Worm (Caenorhabditis elegans) whole organism, L1 larva: ENCODE measurements around the gene tsp-17.

Source experiments
- C16A3.4 ChIP-seq: fragments of 150-350 bp; optimal IDR thresholded peaks from 2 replicates; lab custom pipeline; 2014; ENCODE audit warnings: missing biosample characterization, missing genetic modification characterization
- Y116A8C.19 ChIP-seq: sonication (generic microtip); optimal IDR thresholded peaks from 2 replicates; lab custom pipeline; 2016; ENCODE audit warnings: missing compliant biosample characterization, missing genetic modification characterization, borderline replicate concordance
- aly-2 ChIP-seq: fragments of 150-350 bp; optimal IDR thresholded peaks from 2 replicates; lab custom pipeline; 2014; ENCODE audit warnings: missing biosample characterization, missing genetic modification characterization
- ama-1 ChIP-seq: fragments of 150-350 bp; optimal IDR thresholded peaks from 2 replicates; lab custom pipeline; 2014
- ceh-82 ChIP-seq, 3 experiments: fragments of 150-350 bp in 1 of 3; sonication (generic microtip) in 2 of 3; optimal IDR thresholded peaks; 2 replicates each; lab custom pipeline; 2014 to 2017; ENCODE audit warnings: missing biosample characterization in 3 of 3, missing genetic modification characterization in 3 of 3
- ceh-90 ChIP-seq: sonication (generic microtip); optimal IDR thresholded peaks from 2 replicates; lab custom pipeline; 2016; ENCODE audit warnings: missing genetic modification characterization, missing compliant biosample characterization
- dsc-1 ChIP-seq: sonication (generic microtip); optimal IDR thresholded peaks from 2 replicates; lab custom pipeline; 2016; ENCODE audit warnings: mild to moderate bottlenecking, missing genetic modification characterization, missing compliant biosample characterization
- efl-3 ChIP-seq: fragments of 200-800 bp; sonication (Bioruptor generic); optimal IDR thresholded peaks from 2 replicates; lab custom pipeline; 2018; ENCODE audit warnings: mild to moderate bottlenecking, missing genetic modification characterization, missing compliant biosample characterization
- elt-3 ChIP-seq, 6 experiments: fragments of 150-350 bp in 1 of 6; sonication (generic microtip); optimal IDR thresholded peaks; 2 replicates each; lab custom pipeline; 2017 to 2018; ENCODE audit warnings: missing biosample characterization in 6 of 6, missing genetic modification characterization in 6 of 6, inconsistent platforms in 1 of 6
- ets-5 ChIP-seq: fragments of 200-800 bp; sonication (Bioruptor generic); IDR thresholded peaks from 2 replicates; pipeline ENCODE4 v1.3.6; 2022; ENCODE audit warnings: missing genetic modification characterization, missing compliant biosample characterization
- grh-1 ChIP-seq: fragments of 200-800 bp; sonication (Bioruptor generic); IDR thresholded peaks from 2 replicates; pipeline ENCODE4 v1.3.6; 2022; ENCODE audit warnings: missing genetic modification reagents, missing genetic modification characterization, missing compliant biosample characterization
- hpl-2 ChIP-seq: fragments of 150-350 bp; optimal IDR thresholded peaks from 2 replicates; lab custom pipeline; 2014; ENCODE audit warnings: missing biosample characterization, missing genetic modification reagents, missing genetic modification characterization
- isw-1 ChIP-seq: fragments of 200-800 bp; sonication (Bioruptor generic); IDR thresholded peaks from 2 replicates; pipeline ENCODE4 v1.3.6; 2022; ENCODE audit warnings: missing genetic modification characterization, missing compliant biosample characterization
- jun-1 ChIP-seq: fragments of 150-350 bp; optimal IDR thresholded peaks from 2 replicates; lab custom pipeline; 2014; ENCODE audit warnings: missing biosample characterization, missing genetic modification reagents, missing genetic modification characterization
- lin-15B ChIP-seq: fragments of 150-350 bp; sonication (generic microtip); optimal IDR thresholded peaks from 3 replicates; lab custom pipeline; 2014; ENCODE audit warnings: missing biosample characterization, missing genetic modification characterization
- lin-35 ChIP-seq, 2 experiments: fragments of 150-350 bp; optimal IDR thresholded peaks; 2 replicates each; lab custom pipeline; 2014; ENCODE audit warnings: missing biosample characterization in 2 of 2, missing genetic modification characterization in 2 of 2, missing genetic modification reagents in 2 of 2
- lin-39 ChIP-seq: fragments of 150-350 bp; optimal IDR thresholded peaks from 2 replicates; lab custom pipeline; 2014; ENCODE audit warnings: missing biosample characterization, missing genetic modification reagents, missing genetic modification characterization
- lsy-2 ChIP-seq, 2 experiments: fragments of 150-350 bp; optimal IDR thresholded peaks; 2 replicates each; lab custom pipeline; 2014; ENCODE audit warnings: missing biosample characterization in 2 of 2, missing genetic modification characterization in 2 of 2
- mab-9 ChIP-seq: fragments of 200-800 bp; sonication (Bioruptor generic); IDR thresholded peaks from 2 replicates; pipeline ENCODE4 v1.3.6; 2022; ENCODE audit warnings: missing genetic modification reagents, missing genetic modification characterization, missing compliant biosample characterization
- mdl-1 ChIP-seq, 2 experiments: fragments of 150-350 bp; optimal IDR thresholded peaks; 2 replicates each; lab custom pipeline; 2014 to 2017; ENCODE audit warnings: missing biosample characterization in 2 of 2, missing genetic modification characterization in 2 of 2, inconsistent platforms in 1 of 2
- mep-1 ChIP-seq: fragments of 150-350 bp; optimal IDR thresholded peaks from 2 replicates; lab custom pipeline; 2014; ENCODE audit warnings: missing biosample characterization, missing genetic modification characterization
- nhr-12 ChIP-seq: sonication (generic microtip); optimal IDR thresholded peaks from 2 replicates; lab custom pipeline; 2017; ENCODE audit warnings: missing biosample characterization, missing genetic modification characterization
- nhr-19 ChIP-seq: fragments of 200-800 bp; sonication (Bioruptor generic); conservative IDR thresholded peaks from 2 replicates; pipeline ENCODE4 v1.3.6; 2022; ENCODE audit warnings: missing genetic modification characterization, missing compliant biosample characterization
- nhr-28 ChIP-seq: fragments of 150-350 bp; optimal IDR thresholded peaks from 2 replicates; lab custom pipeline; 2014; ENCODE audit warnings: missing biosample characterization, missing genetic modification characterization
- nhr-47 ChIP-seq: sonication (generic microtip); optimal IDR thresholded peaks from 2 replicates; lab custom pipeline; 2016; ENCODE audit warnings: mild to moderate bottlenecking, missing genetic modification characterization, moderate library complexity, missing compliant biosample characterization
- nhr-71 ChIP-seq: sonication (generic microtip); optimal IDR thresholded peaks from 2 replicates; lab custom pipeline; 2016; ENCODE audit warnings: mild to moderate bottlenecking, missing genetic modification characterization, moderate library complexity, missing compliant biosample characterization
- nhr-77 ChIP-seq: fragments of 150-350 bp; optimal IDR thresholded peaks from 2 replicates; lab custom pipeline; 2014; ENCODE audit warnings: missing biosample characterization, missing genetic modification characterization
- nhr-85 ChIP-seq: sonication (generic microtip); peaks from one replicate; lab custom pipeline; 2016; ENCODE audit warnings: missing genetic modification characterization, inconsistent platforms, missing compliant biosample characterization
- nhr-90 ChIP-seq: sonication (generic microtip); optimal IDR thresholded peaks from 2 replicates; lab custom pipeline; 2016; ENCODE audit warnings: mild to moderate bottlenecking, missing genetic modification characterization, missing compliant biosample characterization; ENCODE audit not compliant: poor library complexity
- pag-3 ChIP-seq: sonication (generic microtip); optimal IDR thresholded peaks from 2 replicates; lab custom pipeline; 2017; ENCODE audit warnings: missing genetic modification characterization, mild to moderate bottlenecking, missing compliant biosample characterization, antibody characterized with exemption, borderline replicate concordance; ENCODE audit not compliant: insufficient read depth
- pax-3 ChIP-seq: fragments of 200-800 bp; sonication (Bioruptor generic); optimal IDR thresholded peaks from 2 replicates; lab custom pipeline; 2018; ENCODE audit warnings: mild to moderate bottlenecking, missing genetic modification characterization, moderate library complexity, missing compliant biosample characterization
- pqm-1 ChIP-seq: sonication (generic microtip); optimal IDR thresholded peaks from 3 replicates; lab custom pipeline; 2017; ENCODE audit warnings: missing biosample characterization, missing genetic modification characterization
- skn-1 ChIP-seq: fragments of 150-350 bp; optimal IDR thresholded peaks from 2 replicates; lab custom pipeline; 2014; ENCODE audit warnings: missing biosample characterization, missing genetic modification characterization
- snu-23 ChIP-seq: sonication (generic microtip); optimal IDR thresholded peaks from 2 replicates; lab custom pipeline; 2016; ENCODE audit warnings: missing genetic modification characterization, missing compliant biosample characterization
- sox-4 ChIP-seq: sonication (generic microtip); optimal IDR thresholded peaks from 2 replicates; lab custom pipeline; 2016; ENCODE audit warnings: missing genetic modification characterization, missing compliant biosample characterization
- unc-130 ChIP-seq: fragments of 150-350 bp; optimal IDR thresholded peaks from 2 replicates; lab custom pipeline; 2017; ENCODE audit warnings: missing biosample characterization, missing genetic modification characterization, inconsistent platforms
- unc-86 ChIP-seq: sonication (generic microtip); optimal IDR thresholded peaks from 2 replicates; lab custom pipeline; 2016; ENCODE audit warnings: missing genetic modification characterization, missing compliant biosample characterization
- unc-98 ChIP-seq: fragments of 200-800 bp; sonication (Bioruptor generic); IDR thresholded peaks from 2 replicates; pipeline ENCODE4 v1.3.6; 2022; ENCODE audit warnings: missing genetic modification characterization, missing compliant biosample characterization
- xbp-1 ChIP-seq: sonication (generic microtip); optimal IDR thresholded peaks from 2 replicates; lab custom pipeline; 2016; ENCODE audit warnings: missing genetic modification characterization, missing compliant biosample characterization
- zag-1 ChIP-seq: fragments of 150-350 bp; optimal IDR thresholded peaks from 2 replicates; lab custom pipeline; 2014; ENCODE audit warnings: missing biosample characterization, missing genetic modification characterization
- zip-4 ChIP-seq: fragments of 200-800 bp; sonication (Bioruptor generic); optimal IDR thresholded peaks from 2 replicates; lab custom pipeline; 2018; ENCODE audit warnings: mild to moderate bottlenecking, missing genetic modification characterization, moderate library complexity, missing compliant biosample characterization
- ztf-11 ChIP-seq, 2 experiments: sonication (generic microtip); optimal IDR thresholded peaks; 2 replicates each; lab custom pipeline; 2016 to 2017; ENCODE audit warnings: missing genetic modification characterization in 2 of 2, missing biosample characterization in 1 of 2, missing compliant biosample characterization in 1 of 2
- ztf-4 ChIP-seq: fragments of 150-350 bp; optimal IDR thresholded peaks from 2 replicates; lab custom pipeline; 2014; ENCODE audit warnings: missing biosample characterization, missing genetic modification characterization

The tsp-17 gene

ce11 chrX:3650100-3650809 is 30.7 kb upstream of the tsp-17 start, which contains the start of the genes sax-1 and R11G1.2 (continued):
- TF ChIP-seq dsc-1 (tag; lab: Kevin White, UChicago) (peak; percentile 27), nhr-47 (peak; percentile 67), lin-15B (tag; lab: Kevin White, UChicago) (no peak), nhr-71 (tag; lab: Kevin White, UChicago) (peak; percentile 71), aly-2 (tag; lab: Kevin White, UChicago) (no peak), unc-130 (tag; lab: Kevin White, UChicago) (no peak), skn-1 (tag; lab: Kevin White, UChicago) (no peak), xbp-1 (peak; percentile 53), ceh-90 (tag; lab: Kevin White, UChicago) (no peak), lin-39 (tag; lab: Kevin White, UChicago) (peak; percentile 3), unc-86 (tag; lab: Kevin White, UChicago) (peak; percentile 30), nhr-12 (no peak), hpl-2 (GFP tag; lab: Kevin White, UChicago) (no peak), snu-23 (GFP tag; lab: Kevin White, UChicago) (peak; percentile 64), ceh-82 (tag; optimal IDR thresholded peaks at IDR 0.05; lab: Kevin White, UChicago) (peak in 2 of 3 experiments; percentile 1 to 53), ets-5 (GFP tag; lab: Robert Waterston, UW) (no peak), C16A3.4 (tag; lab: Kevin White, UChicago) (peak; percentile 35), pax-3 (no peak), isw-1 (GFP tag; lab: Robert Waterston, UW) (peak; percentile 5; the same call in 1 of the 2 replicates), lsy-2 (tag; optimal IDR thresholded peaks at IDR 0.05; lab: Kevin White, UChicago) (peak; percentile 58 to 59), mep-1 (tag; lab: Kevin White, UChicago) (peak; percentile 80), lin-35 (GFP tag; optimal IDR thresholded peaks at IDR 0.05; lab: Kevin White, UChicago) (peak; percentile 36 to 67), grh-1 (GFP tag; lab: Robert Waterston, UW) (no peak), nhr-85 (tag; lab: Kevin White, UChicago) (peak; percentile 75), ztf-11 (tag; optimal IDR thresholded peaks at IDR 0.05; lab: Kevin White, UChicago) (peak in 1 of 2 experiments; percentile 40), nhr-19 (GFP tag; lab: Robert Waterston, UW) (peak; percentile 42; the same call in 1 of the 2 replicates), jun-1 (tag; lab: Kevin White, UChicago) (no peak), zip-4 (GFP tag; lab: Kevin White, UChicago) (no peak), efl-3 (no peak), pag-3 (tag; lab: Kevin White, UChicago) (no peak), Y116A8C.19 (tag; lab: Kevin White, UChicago) (no peak), nhr-90 (peak; percentile 43)

ce11 chrX:3654623-3655022 is 26.3 kb upstream of the tsp-17 start, which contains the start of gene R11G1.11:
Gene R11G1.11 (plus strand): TSS chrX:3654923.
- TF ChIP-seq Y116A8C.19 (tag; lab: Kevin White, UChicago) (no peak), nhr-90 (no peak), skn-1 (tag; lab: Kevin White, UChicago) (no peak), nhr-28 (tag; lab: Kevin White, UChicago) (no peak), unc-98 (no peak), nhr-77 (no peak), nhr-47 (no peak), elt-3 (tag; optimal IDR thresholded peaks at IDR 0.05; lab: Kevin White, UChicago) (no peak), lin-39 (tag; lab: Kevin White, UChicago) (no peak), dsc-1 (tag; lab: Kevin White, UChicago) (no peak), sox-4 (tag; lab: Kevin White, UChicago) (no peak), ama-1 (lab: Kevin White, UChicago) (no peak), ztf-4 (no peak), pqm-1 (tag; lab: Kevin White, UChicago) (no peak), zag-1 (no peak), mdl-1 (tag; optimal IDR thresholded peaks at IDR 0.05; lab: Kevin White, UChicago) (no peak), mab-9 (GFP tag; lab: Robert Waterston, UW) (no peak)
